Worm (Caenorhabditis elegans): ENCODE measurements around the gene dpr-1.

- TF ChIP-seq flt-1 (GFP tag; IDR thresholded peaks at IDR 0.05) (no peak), tab-1 (GFP tag; IDR thresholded peaks at IDR 0.05) (no peak), klf-2 (GFP tag; conservative IDR thresholded peaks at IDR 0.05) (no peak), med-1 (GFP tag; optimal IDR thresholded peaks at IDR 0.05; ENCODE audit: insufficient read depth) (no peak), ref-1 (GFP tag; conservative IDR thresholded peaks at IDR 0.05) (no peak), cog-1 (tag; optimal IDR thresholded peaks at IDR 0.05) (no peak), T22C8.4 (GFP tag; IDR thresholded peaks at IDR 0.05) (no peak)
These were observed 16.3 kb upstream of the dpr-1 start, which contains the start of gene R10D12.10 for ce11 chrV:13958247-13958646.
